Worm (Caenorhabditis elegans) whole organism, early embryonic: Measurements from ENCODE around the gene C08B6.10.

Source experiments
- F13C5.2 ChIP-seq: sonication (generic microtip); optimal IDR thresholded peaks from 2 replicates; lab custom pipeline; 2017; ENCODE audit warnings: mild to moderate bottlenecking, missing genetic modification characterization, inconsistent platforms, missing compliant biosample characterization
- aly-1 ChIP-seq: sonication (generic microtip); optimal IDR thresholded peaks from 2 replicates; lab custom pipeline; 2016; ENCODE audit warnings: missing genetic modification characterization, missing compliant biosample characterization
- ama-1 ChIP-seq: fragments of 150-350 bp; optimal IDR thresholded peaks from 2 replicates; lab custom pipeline; 2014
- ceh-36 ChIP-seq: sonication (generic microtip); optimal IDR thresholded peaks from 2 replicates; lab custom pipeline; 2016; ENCODE audit warnings: missing genetic modification characterization, inconsistent platforms, missing compliant biosample characterization
- flt-1 ChIP-seq: fragments of 200-800 bp; sonication (Bioruptor generic); IDR thresholded peaks from 2 replicates; pipeline ENCODE4 v1.3.6; 2022; ENCODE audit warnings: missing genetic modification characterization, missing compliant biosample characterization
- scrt-1 ChIP-seq: fragments of 200-800 bp; sonication (Bioruptor generic); IDR thresholded peaks from 2 replicates; pipeline ENCODE4 v1.3.6; 2022; ENCODE audit warnings: missing genetic modification characterization, missing compliant biosample characterization
- tbx-37 ChIP-seq: fragments of 200-800 bp; sonication (Bioruptor generic); conservative IDR thresholded peaks from 2 replicates; pipeline ENCODE4 v1.3.6; 2022; ENCODE audit warnings: missing genetic modification reagents, missing genetic modification characterization, missing compliant biosample characterization

ce11 chrV:10105412-10105811, 19.9 kb upstream of the C08B6.10 start, which contains the start of gene C08B6.2:
- TF ChIP-seq F13C5.2 (tag; lab: Kevin White, UChicago), result no peak
- no peak for TF ChIP-seq aly-1 (tag; lab: Kevin White, UChicago)
- no peak for TF ChIP-seq ceh-36 (tag; lab: Kevin White, UChicago)
- no peak for TF ChIP-seq flt-1
- TF ChIP-seq ama-1 (lab: Kevin White, UChicago), result no peak
- TF ChIP-seq tbx-37, result no peak
- TF ChIP-seq scrt-1 (GFP tag; lab: Robert Waterston, UW), result no peak
